Fruit fly (Drosophila melanogaster): ENCODE results near the gene PH4alphaSG1.

The PH4alphaSG1 gene

dm6 chr3R:30461608-30462243 lies 43.7 kb downstream of the PH4alphaSG1 start:
- TF ChIP-seq ttk (optimal IDR thresholded peaks at IDR 0.05) (no peak), Sin3A (optimal IDR thresholded peaks at IDR 0.05) (no peak), psq (optimal IDR thresholded peaks at IDR 0.05) (no peak), insv (optimal IDR thresholded peaks at IDR 0.05) (no peak), Myc (optimal IDR thresholded peaks at IDR 0.05) (no peak), h (optimal IDR thresholded peaks at IDR 0.05) (no peak)

DNA sequence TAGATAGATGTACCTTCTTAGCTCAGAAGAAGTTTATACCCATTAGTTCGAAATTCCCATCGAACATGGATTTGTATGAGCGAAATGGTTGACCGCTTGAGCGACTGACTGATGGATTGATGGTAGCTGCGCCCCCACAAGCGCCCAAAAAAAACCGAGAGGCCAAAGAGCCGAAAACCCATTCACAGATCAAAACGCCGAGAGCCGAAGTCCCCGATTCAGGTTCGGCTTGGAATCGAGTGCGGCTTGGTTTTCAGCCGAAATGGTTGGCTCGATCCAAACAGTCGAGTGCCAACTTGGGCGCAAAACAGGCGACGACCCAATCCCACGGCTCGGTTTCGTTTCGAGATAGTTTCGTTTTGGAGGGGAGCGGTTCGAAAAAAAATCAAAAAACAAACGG lies 45.3 kb downstream of the PH4alphaSG1 start:
- TF ChIP-seq Myc (optimal IDR thresholded peaks at IDR 0.05) (no peak), insv (optimal IDR thresholded peaks at IDR 0.05) (no peak), ttk (optimal IDR thresholded peaks at IDR 0.05) (no peak), h (optimal IDR thresholded peaks at IDR 0.05) (no peak), Sin3A (optimal IDR thresholded peaks at IDR 0.05) (no peak), psq (optimal IDR thresholded peaks at IDR 0.05) (no peak)

DNA sequence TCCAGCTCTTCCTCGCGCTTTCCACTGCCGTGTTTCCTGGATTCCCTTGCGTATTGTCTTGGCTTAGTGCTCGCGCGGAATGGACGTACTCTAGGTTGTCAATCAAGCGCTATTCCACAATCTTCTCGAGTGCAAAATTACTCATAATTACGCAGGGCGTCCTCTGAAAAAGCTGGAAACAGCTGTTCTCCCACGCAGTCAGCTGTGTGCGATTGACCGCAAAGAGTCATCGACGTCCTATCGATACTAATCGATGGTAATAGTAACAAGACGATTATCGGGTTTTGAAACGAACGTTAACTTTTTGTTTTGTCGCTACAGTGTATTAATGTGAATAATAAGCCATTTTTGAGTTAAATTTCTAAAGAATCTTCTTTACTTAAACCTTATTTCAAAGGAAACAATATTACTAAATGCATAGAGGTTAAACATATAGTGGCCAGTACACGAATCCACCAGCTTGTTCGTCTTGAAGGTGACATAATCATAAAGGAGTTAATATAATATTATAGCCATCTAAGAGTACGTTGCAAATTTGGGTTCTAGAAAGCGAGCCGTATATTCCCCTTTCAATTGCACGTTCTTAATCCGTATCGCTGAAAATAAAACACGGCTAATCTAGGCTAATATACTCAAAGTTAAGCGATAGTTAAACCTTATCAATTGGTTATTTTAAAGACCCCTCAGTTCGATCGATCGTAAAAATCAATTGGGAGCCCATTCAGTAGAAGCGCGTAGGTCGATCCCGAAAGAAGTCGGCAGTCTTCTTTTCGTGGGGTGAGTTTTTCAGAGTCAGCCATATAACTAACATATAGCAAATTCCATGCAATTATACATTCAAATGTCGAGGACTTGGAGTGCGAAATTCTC lies 46.2 kb downstream of the PH4alphaSG1 start, which contains the start of the genes CG2224 and CDase:
TSS of gene CG2224 (minus strand) at position 235 of the 870 bp plus-strand sequence.
TSS of gene CDase (plus strand) at position 456 of the 870 bp plus-strand sequence.
- no peak for TF ChIP-seq Sin3A (optimal IDR thresholded peaks at IDR 0.05)
- no peak for TF ChIP-seq insv (optimal IDR thresholded peaks at IDR 0.05)
- no peak for TF ChIP-seq h (optimal IDR thresholded peaks at IDR 0.05)
- no peak for TF ChIP-seq Myc (optimal IDR thresholded peaks at IDR 0.05)

DNA sequence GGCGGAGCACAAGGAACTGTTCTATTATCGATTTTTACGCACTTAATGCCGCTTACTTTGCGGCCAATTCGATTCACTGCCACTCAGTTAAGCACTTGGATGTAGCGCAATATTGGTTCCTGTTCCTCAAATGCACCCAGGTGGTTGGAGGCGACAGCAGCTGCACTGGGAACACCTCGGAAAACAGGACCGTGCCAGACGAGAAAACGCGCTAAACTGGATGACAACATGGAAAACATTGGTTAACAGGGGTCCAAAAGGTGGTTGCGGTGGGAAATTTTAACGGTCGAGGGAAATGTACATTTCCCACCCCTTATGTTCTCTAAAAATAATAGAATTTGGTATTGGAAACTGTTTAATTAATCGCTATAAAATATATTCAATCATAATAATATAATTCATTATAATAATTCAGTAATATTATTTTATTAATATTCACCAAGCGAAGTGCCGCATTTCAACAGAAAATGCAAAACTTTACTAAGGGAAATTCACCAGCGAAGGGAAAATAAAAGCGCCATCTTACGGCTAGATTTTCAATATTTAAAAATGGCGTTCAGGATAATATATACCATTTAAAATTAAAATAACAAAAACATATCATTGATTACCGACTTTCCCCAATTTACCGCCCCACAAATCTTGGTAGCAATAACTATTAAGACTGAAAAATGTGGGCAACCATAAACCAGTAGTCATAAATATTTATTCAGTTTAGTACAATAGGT lies 49.5 kb downstream of the PH4alphaSG1 start, which contains the start of gene aralar1:
TSS of gene aralar1 (minus strand) at position 51 of the 728 bp plus-strand sequence.
- TF ChIP-seq insv (optimal IDR thresholded peaks at IDR 0.05) (no peak), ttk (optimal IDR thresholded peaks at IDR 0.05) (no peak), h (optimal IDR thresholded peaks at IDR 0.05) (no peak), Sin3A (optimal IDR thresholded peaks at IDR 0.05) (no peak), Myc (optimal IDR thresholded peaks at IDR 0.05) (no peak), psq (optimal IDR thresholded peaks at IDR 0.05) (no peak)

- TF ChIP-seq Sin3A (optimal IDR thresholded peaks at IDR 0.05): no peak
- no peak for TF ChIP-seq insv (optimal IDR thresholded peaks at IDR 0.05)
- no peak for TF ChIP-seq psq (optimal IDR thresholded peaks at IDR 0.05)
- no peak for TF ChIP-seq Myc (optimal IDR thresholded peaks at IDR 0.05)
- TF ChIP-seq ttk (optimal IDR thresholded peaks at IDR 0.05): no peak
- no peak for TF ChIP-seq h (optimal IDR thresholded peaks at IDR 0.05)
These were observed 51.0 kb downstream of the PH4alphaSG1 start for dm6 chr3R:30454442-30454841.

All from Kc167 (cell line).